Fruit fly (Drosophila melanogaster) whole organism, prepupa: ENCODE data around the gene sog.

ENCODE experiments used
- CG16779 ChIP-seq: fragments of 200-800 bp; sonication (Bioruptor generic); optimal IDR thresholded peaks from 3 replicates; lab custom pipeline; 2017; ENCODE audit warnings: missing biosample characterization, mild to moderate bottlenecking, missing genetic modification characterization
- CG6276 ChIP-seq: fragments of 200-800 bp; sonication (Bioruptor generic); optimal IDR thresholded peaks from 2 replicates; lab custom pipeline; 2017; ENCODE audit warnings: missing biosample characterization, mild to moderate bottlenecking, missing genetic modification characterization
- Eip93F ChIP-seq: fragments of 200-800 bp; sonication (Bioruptor generic); optimal IDR thresholded peaks from 2 replicates; lab custom pipeline; 2016; ENCODE audit warnings: missing biosample characterization, mild to moderate bottlenecking, missing genetic modification characterization
- Ets21C ChIP-seq: fragments of 200-800 bp; sonication (Bioruptor generic); optimal IDR thresholded peaks from 3 replicates; lab custom pipeline; 2016; ENCODE audit warnings: missing biosample characterization, missing genetic modification characterization
- Lpt ChIP-seq: fragments of 200-800 bp; sonication (Bioruptor generic); optimal IDR thresholded peaks from 3 replicates; lab custom pipeline; 2016; ENCODE audit warnings: missing biosample characterization, missing genetic modification characterization
- fd85E ChIP-seq: fragments of 200-800 bp; sonication (Bioruptor generic); optimal IDR thresholded peaks from 3 replicates; lab custom pipeline; 2016; ENCODE audit warnings: missing biosample characterization, missing genetic modification characterization

dm6 chrX:15602438-15602837, 30.8 kb downstream of the sog start:
- TF ChIP-seq Ets21C (GFP tag; lab: Kevin White, UChicago): no peak
- TF ChIP-seq Eip93F (GFP tag; lab: Kevin White, UChicago): no peak
- no peak for TF ChIP-seq CG16779 (tag; lab: Kevin White, UChicago)
- TF ChIP-seq CG6276 (GFP tag; lab: Kevin White, UChicago): no peak
- no peak for TF ChIP-seq fd85E (GFP tag; lab: Kevin White, UChicago)
- TF ChIP-seq Lpt (GFP tag; lab: Kevin White, UChicago): no peak
